Worm (Caenorhabditis elegans) whole organism, L1 larva: ENCODE measurements around the gene fmo-4.

Experiments
- C16A3.4 ChIP-seq: fragments of 150-350 bp; optimal IDR thresholded peaks from 2 replicates; lab custom pipeline; 2014; ENCODE audit warnings: missing biosample characterization, missing genetic modification characterization
- F16B12.6 ChIP-seq: fragments of 150-350 bp; optimal IDR thresholded peaks from 2 replicates; lab custom pipeline; 2014; ENCODE audit warnings: missing biosample characterization, missing genetic modification characterization
- Y116A8C.19 ChIP-seq: sonication (generic microtip); optimal IDR thresholded peaks from 2 replicates; lab custom pipeline; 2016; ENCODE audit warnings: missing compliant biosample characterization, missing genetic modification characterization, borderline replicate concordance
- blmp-1 ChIP-seq: fragments of 150-350 bp; optimal IDR thresholded peaks from 2 replicates; lab custom pipeline; 2014; ENCODE audit warnings: missing biosample characterization, missing genetic modification characterization
- ceh-82 ChIP-seq, 3 experiments: fragments of 150-350 bp in 1 of 3; sonication (generic microtip) in 2 of 3; optimal IDR thresholded peaks; 2 replicates each; lab custom pipeline; 2014 to 2017; ENCODE audit warnings: missing biosample characterization in 3 of 3, missing genetic modification characterization in 3 of 3
- ceh-88 ChIP-seq: fragments of 200-800 bp; sonication (Bioruptor generic); IDR thresholded peaks from 2 replicates; pipeline ENCODE4 v1.3.6; 2022; ENCODE audit warnings: missing genetic modification characterization, missing compliant biosample characterization
- ceh-90 ChIP-seq: sonication (generic microtip); optimal IDR thresholded peaks from 2 replicates; lab custom pipeline; 2016; ENCODE audit warnings: missing genetic modification characterization, missing compliant biosample characterization
- ces-1 ChIP-seq: fragments of 150-350 bp; optimal IDR thresholded peaks from 2 replicates; lab custom pipeline; 2014; ENCODE audit warnings: missing biosample characterization, missing genetic modification reagents, missing genetic modification characterization
- dpl-1 ChIP-seq, 3 experiments: fragments of 150-350 bp in 2 of 3; sonication (generic microtip) in 1 of 3; optimal IDR thresholded peaks; 2 replicates each; lab custom pipeline; 2014 to 2017; ENCODE audit warnings: missing biosample characterization in 3 of 3, missing genetic modification characterization in 3 of 3, missing genetic modification reagents in 3 of 3
- efl-1 ChIP-seq, 4 experiments: fragments of 150-350 bp; optimal IDR thresholded peaks in 3 of 4; peaks in 1 of 4; 1 replicate in 1 of 4; 2 replicates in 3 of 4; lab custom pipeline; 2014; ENCODE audit warnings: missing biosample characterization in 2 of 4, missing genetic modification characterization in 2 of 4, missing genetic modification reagents in 2 of 4
- fkh-10 ChIP-seq: sonication (generic microtip); optimal IDR thresholded peaks from 2 replicates; lab custom pipeline; 2017; ENCODE audit warnings: missing biosample characterization, missing genetic modification reagents, missing genetic modification characterization
- fkh-4 ChIP-seq: sonication (generic microtip); optimal IDR thresholded peaks from 2 replicates; lab custom pipeline; 2016; ENCODE audit warnings: missing compliant biosample characterization, missing genetic modification characterization, borderline replicate concordance
- fos-1 ChIP-seq: fragments of 150-350 bp; optimal IDR thresholded peaks from 2 replicates; lab custom pipeline; 2014; ENCODE audit warnings: missing biosample characterization, missing genetic modification characterization
- irx-1 ChIP-seq: sonication (generic microtip); optimal IDR thresholded peaks from 2 replicates; lab custom pipeline; 2016; ENCODE audit warnings: missing genetic modification characterization, missing compliant biosample characterization
- lin-14 ChIP-seq: fragments of 200-800 bp; sonication (Bioruptor generic); optimal IDR thresholded peaks from 2 replicates; lab custom pipeline; 2018; ENCODE audit warnings: mild to moderate bottlenecking, missing genetic modification characterization, moderate library complexity, missing compliant biosample characterization
- lin-15B ChIP-seq: fragments of 150-350 bp; sonication (generic microtip); optimal IDR thresholded peaks from 3 replicates; lab custom pipeline; 2014; ENCODE audit warnings: missing biosample characterization, missing genetic modification characterization
- lin-35 ChIP-seq, 2 experiments: fragments of 150-350 bp; optimal IDR thresholded peaks; 2 replicates each; lab custom pipeline; 2014; ENCODE audit warnings: missing biosample characterization in 2 of 2, missing genetic modification characterization in 2 of 2, missing genetic modification reagents in 2 of 2
- lir-3 ChIP-seq: sonication (generic microtip); optimal IDR thresholded peaks from 2 replicates; lab custom pipeline; 2016; ENCODE audit warnings: mild to moderate bottlenecking, missing genetic modification characterization, moderate library complexity, missing compliant biosample characterization; ENCODE audit not compliant: poor library complexity
- lsy-2 ChIP-seq, 2 experiments: fragments of 150-350 bp; optimal IDR thresholded peaks; 2 replicates each; lab custom pipeline; 2014; ENCODE audit warnings: missing biosample characterization in 2 of 2, missing genetic modification characterization in 2 of 2
- mab-9 ChIP-seq: fragments of 200-800 bp; sonication (Bioruptor generic); IDR thresholded peaks from 2 replicates; pipeline ENCODE4 v1.3.6; 2022; ENCODE audit warnings: missing genetic modification reagents, missing genetic modification characterization, missing compliant biosample characterization
- mep-1 ChIP-seq: fragments of 150-350 bp; optimal IDR thresholded peaks from 2 replicates; lab custom pipeline; 2014; ENCODE audit warnings: missing biosample characterization, missing genetic modification characterization
- nhr-11 ChIP-seq: fragments of 150-350 bp; optimal IDR thresholded peaks from 2 replicates; lab custom pipeline; 2014; ENCODE audit warnings: missing biosample characterization, missing genetic modification characterization
- nhr-19 ChIP-seq: fragments of 200-800 bp; sonication (Bioruptor generic); conservative IDR thresholded peaks from 2 replicates; pipeline ENCODE4 v1.3.6; 2022; ENCODE audit warnings: missing genetic modification characterization, missing compliant biosample characterization
- nhr-20 ChIP-seq: sonication (generic microtip); optimal IDR thresholded peaks from 2 replicates; lab custom pipeline; 2016; ENCODE audit warnings: mild to moderate bottlenecking, missing genetic modification characterization, missing compliant biosample characterization
- nhr-237 ChIP-seq: fragments of 150-350 bp; optimal IDR thresholded peaks from 2 replicates; lab custom pipeline; 2014; ENCODE audit warnings: missing biosample characterization, missing genetic modification characterization
- nhr-47 ChIP-seq: sonication (generic microtip); optimal IDR thresholded peaks from 2 replicates; lab custom pipeline; 2016; ENCODE audit warnings: mild to moderate bottlenecking, missing genetic modification characterization, moderate library complexity, missing compliant biosample characterization
- nhr-71 ChIP-seq: sonication (generic microtip); optimal IDR thresholded peaks from 2 replicates; lab custom pipeline; 2016; ENCODE audit warnings: mild to moderate bottlenecking, missing genetic modification characterization, moderate library complexity, missing compliant biosample characterization
- nhr-90 ChIP-seq: sonication (generic microtip); optimal IDR thresholded peaks from 2 replicates; lab custom pipeline; 2016; ENCODE audit warnings: mild to moderate bottlenecking, missing genetic modification characterization, missing compliant biosample characterization; ENCODE audit not compliant: poor library complexity
- rnt-1 ChIP-seq: sonication (generic microtip); optimal IDR thresholded peaks from 2 replicates; lab custom pipeline; 2016; ENCODE audit warnings: mild to moderate bottlenecking, missing genetic modification characterization, moderate library complexity, missing compliant biosample characterization
- skn-1 ChIP-seq: fragments of 150-350 bp; optimal IDR thresholded peaks from 2 replicates; lab custom pipeline; 2014; ENCODE audit warnings: missing biosample characterization, missing genetic modification characterization
- snu-23 ChIP-seq: sonication (generic microtip); optimal IDR thresholded peaks from 2 replicates; lab custom pipeline; 2016; ENCODE audit warnings: missing genetic modification characterization, missing compliant biosample characterization
- swsn-7 ChIP-seq: sonication (generic microtip); optimal IDR thresholded peaks from 2 replicates; lab custom pipeline; 2016; ENCODE audit warnings: missing genetic modification characterization, missing compliant biosample characterization
- tbx-2 ChIP-seq: sonication (generic microtip); optimal IDR thresholded peaks from 2 replicates; lab custom pipeline; 2016; ENCODE audit warnings: missing genetic modification characterization, missing compliant biosample characterization
- unc-86 ChIP-seq: sonication (generic microtip); optimal IDR thresholded peaks from 2 replicates; lab custom pipeline; 2016; ENCODE audit warnings: missing genetic modification characterization, missing compliant biosample characterization
- vab-15 ChIP-seq: sonication (generic microtip); optimal IDR thresholded peaks from 2 replicates; lab custom pipeline; 2017; ENCODE audit warnings: missing genotype, mild to moderate bottlenecking, missing genetic modification characterization, missing compliant biosample characterization
- ztf-11 ChIP-seq, 2 experiments: sonication (generic microtip); optimal IDR thresholded peaks; 2 replicates each; lab custom pipeline; 2016 to 2017; ENCODE audit warnings: missing genetic modification characterization in 2 of 2, missing biosample characterization in 1 of 2, missing compliant biosample characterization in 1 of 2

The fmo-4 gene

ce11 chrV:13625517-13626097 is 19.1 kb upstream of the fmo-4 start, which contains the start of the genes nduv-2 and F53F4.12:
Gene nduv-2 (minus strand): TSS chrV:13625567.
Gene F53F4.12 (plus strand): TSS chrV:13626047.
- peak; percentile 19 for TF ChIP-seq tbx-2 (tag; lab: Kevin White, UChicago)
- peak; percentile 1 for TF ChIP-seq nhr-47
- no peak for TF ChIP-seq nhr-237 (tag; lab: Kevin White, UChicago)
- TF ChIP-seq ztf-11 (tag; optimal IDR thresholded peaks at IDR 0.05; lab: Kevin White, UChicago): no peak
- peak; percentile 16 for TF ChIP-seq nhr-71 (tag; lab: Kevin White, UChicago)
- TF ChIP-seq lsy-2 (tag; optimal IDR thresholded peaks at IDR 0.05; lab: Kevin White, UChicago): peak in 1 of 2 experiments; percentile 66
- peak; percentile 20 for TF ChIP-seq C16A3.4 (tag; lab: Kevin White, UChicago)
- TF ChIP-seq nhr-90: no peak
- peak in 1 of 3 experiments; percentile 51 for TF ChIP-seq ceh-82 (tag; optimal IDR thresholded peaks at IDR 0.05; lab: Kevin White, UChicago)
- TF ChIP-seq unc-86 (tag; lab: Kevin White, UChicago): no peak
- TF ChIP-seq lir-3: peak; percentile 13
- TF ChIP-seq skn-1 (tag; lab: Kevin White, UChicago): peak; percentile 10
- peak; percentile 7 to 71 (median 59) for TF ChIP-seq dpl-1 (GFP tag; optimal IDR thresholded peaks at IDR 0.05; lab: Kevin White, UChicago)
- TF ChIP-seq lin-15B (tag; lab: Kevin White, UChicago): peak; percentile 48
- TF ChIP-seq snu-23 (GFP tag; lab: Kevin White, UChicago): peak; percentile 45
- no peak for TF ChIP-seq F16B12.6 (tag; lab: Kevin White, UChicago)
- TF ChIP-seq fos-1 (tag; lab: Kevin White, UChicago): no peak
- TF ChIP-seq lin-35 (GFP tag; optimal IDR thresholded peaks at IDR 0.05; lab: Kevin White, UChicago): peak; percentile 31 to 45
- TF ChIP-seq blmp-1 (tag; lab: Kevin White, UChicago): peak; percentile 47
- TF ChIP-seq ceh-90 (tag; lab: Kevin White, UChicago): no peak
- peak; percentile 47 to 49 for TF ChIP-seq efl-1 (optimal IDR thresholded peaks at IDR 0.05; lab: Kevin White, UChicago)
- peak; percentile 30 to 95 for TF ChIP-seq efl-1 (GFP tag; optimal IDR thresholded peaks at IDR 0.05 in 1 of 2; lab: Kevin White, UChicago)
- TF ChIP-seq ceh-88 (GFP tag; lab: Robert Waterston, UW): no peak
- peak; percentile 67 for TF ChIP-seq rnt-1 (tag; lab: Kevin White, UChicago)

- TF ChIP-seq skn-1 (tag; lab: Kevin White, UChicago): no peak
- no peak for TF ChIP-seq mab-9 (GFP tag; lab: Robert Waterston, UW)
- TF ChIP-seq swsn-7 (tag; lab: Kevin White, UChicago): no peak
- TF ChIP-seq Y116A8C.19: no peak
- no peak for TF ChIP-seq unc-86 (tag; lab: Kevin White, UChicago)
- no peak for TF ChIP-seq irx-1 (tag; lab: Kevin White, UChicago)
- TF ChIP-seq nhr-20 (tag; lab: Kevin White, UChicago): no peak
- TF ChIP-seq lin-15B (tag; lab: Kevin White, UChicago): no peak
- TF ChIP-seq lin-14 (GFP tag; lab: Kevin White, UChicago): no peak
- TF ChIP-seq mep-1 (tag; lab: Kevin White, UChicago): no peak
- TF ChIP-seq blmp-1 (tag; lab: Kevin White, UChicago): no peak
- TF ChIP-seq tbx-2 (tag; lab: Kevin White, UChicago): no peak
- TF ChIP-seq ces-1 (GFP tag; lab: Kevin White, UChicago): no peak
- no peak for TF ChIP-seq fkh-4 (tag; lab: Kevin White, UChicago)
These were observed 17.9 kb upstream of the fmo-4 start, which contains the start of gene F53F4.11 for ce11 chrV:13624424-13624823. Gene F53F4.11 (minus strand): TSS chrV:13624524.

ce11 chrV:13621720-13622119 is 15.2 kb upstream of the fmo-4 start, which contains the start of gene F53F4.16:
Gene F53F4.16 (minus strand): TSS chrV:13621820.
- TF ChIP-seq nhr-11 (tag; lab: Kevin White, UChicago): no peak
- TF ChIP-seq fkh-10: no peak
- no peak for TF ChIP-seq F16B12.6 (tag; lab: Kevin White, UChicago)
- no peak for TF ChIP-seq blmp-1 (tag; lab: Kevin White, UChicago)
- TF ChIP-seq vab-15 (tag; lab: Kevin White, UChicago): no peak
- no peak for TF ChIP-seq nhr-19
